Worm (Caenorhabditis elegans): Measurements from ENCODE around the gene npr-15.

DNA sequence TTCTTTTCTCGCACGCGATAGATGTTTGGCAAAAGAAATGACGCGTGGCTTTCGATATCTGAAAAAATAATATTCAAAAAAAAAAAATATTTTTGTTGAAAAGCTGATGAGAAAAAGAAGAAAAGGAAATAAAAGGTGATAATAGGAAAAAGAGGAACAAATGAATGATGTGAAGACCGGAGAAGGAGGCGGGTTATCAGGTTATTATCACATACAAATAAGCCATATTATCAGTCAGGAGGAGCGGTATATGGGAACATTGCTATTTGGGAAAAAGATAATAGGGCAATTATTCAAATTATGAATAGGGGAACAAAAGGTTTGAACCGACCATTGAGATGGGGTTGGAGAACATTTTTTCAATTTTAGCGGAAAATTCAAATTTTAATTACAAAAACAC, 20.3 kb downstream of the npr-15 start:
- no peak for TF ChIP-seq lir-1 (GFP tag; conservative IDR thresholded peaks at IDR 0.05)
- no peak for TF ChIP-seq ama-1 (optimal IDR thresholded peaks at IDR 0.05)
- TF ChIP-seq ama-1 (GFP tag; optimal IDR thresholded peaks at IDR 0.05) = no peak
- TF ChIP-seq bed-1 (GFP tag; IDR thresholded peaks at IDR 0.05) = no peak
- no peak for TF ChIP-seq ZK185.1 (tag; optimal IDR thresholded peaks at IDR 0.05; ENCODE audit: poor library complexity, severe bottlenecking)
- no peak for TF ChIP-seq Y53F4B.3 (GFP tag; IDR thresholded peaks at IDR 0.05)
- TF ChIP-seq unc-62 (GFP tag; optimal IDR thresholded peaks at IDR 0.05) = no peak
- no peak for TF ChIP-seq nfyb-1 (GFP tag; IDR thresholded peaks at IDR 0.05)
- no peak for TF ChIP-seq nhr-27 (tag; optimal IDR thresholded peaks at IDR 0.05)
- no peak for TF ChIP-seq pbrm-1 (GFP tag; IDR thresholded peaks at IDR 0.05)
- no peak for TF ChIP-seq F39B2.1 (GFP tag; IDR thresholded peaks at IDR 0.05)
- TF ChIP-seq efl-1 (GFP tag; optimal IDR thresholded peaks at IDR 0.05) = no peak

Data from whole organism, young adult.